Fruit fly (Drosophila melanogaster) whole organism: ENCODE results near the gene OtopLc.

Source experiments
- CG8478 ChIP-seq: fragments of >200 bp; optimal IDR thresholded peaks from 2 replicates; lab custom pipeline; 2018; ENCODE audit warnings: inconsistent platforms
- Dll ChIP-seq: fragments of >200 bp; optimal IDR thresholded peaks from 2 replicates; lab custom pipeline; 2017
- EcR ChIP-seq, 2 experiments: fragments of >200 bp; optimal IDR thresholded peaks; 2 replicates each; lab custom pipeline; 2017; ENCODE audit warnings: missing biosample characterization in 2 of 2, missing genetic modification characterization in 2 of 2, missing genetic modification reagents in 2 of 2
- psq ChIP-seq: fragments of >200 bp; optimal IDR thresholded peaks from 2 replicates; lab custom pipeline; 2017
- usp ChIP-seq: fragments of >200 bp; optimal IDR thresholded peaks from 2 replicates; lab custom pipeline; 2017; ENCODE audit warnings: missing biosample characterization, missing genetic modification characterization, mixed read lengths

DNA sequence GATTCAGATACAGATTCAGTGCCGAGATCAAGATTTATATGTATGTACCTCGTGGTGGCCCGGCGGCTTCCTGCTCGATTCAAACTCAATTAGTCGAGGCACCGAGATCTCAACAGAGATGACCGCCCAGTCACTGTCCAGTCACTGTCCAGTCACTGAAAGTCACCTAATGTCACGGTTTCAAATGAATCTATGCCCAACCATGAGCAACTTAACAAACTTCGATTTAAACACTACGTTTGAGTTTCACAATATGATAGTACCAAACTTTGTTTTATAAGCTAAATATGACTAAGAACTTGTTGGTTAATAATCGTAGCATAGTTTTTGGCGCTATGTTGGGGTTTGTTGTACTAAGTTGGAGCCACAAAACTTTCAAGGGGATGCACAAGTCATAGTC is 42.4 kb upstream of the OtopLc start:
- TF ChIP-seq Dll (lab: Kevin White, UChicago) (no peak), psq (lab: Kevin White, UChicago) (no peak), CG8478 (lab: Kevin White, UChicago) (no peak), usp (GFP tag; lab: Kevin White, UChicago) (no peak), EcR (GFP tag; optimal IDR thresholded peaks at IDR 0.05; lab: Kevin White, UChicago) (no peak)
